Fruit fly (Drosophila melanogaster): ENCODE data around the gene JMJD7.

The JMJD7 gene

DNA sequence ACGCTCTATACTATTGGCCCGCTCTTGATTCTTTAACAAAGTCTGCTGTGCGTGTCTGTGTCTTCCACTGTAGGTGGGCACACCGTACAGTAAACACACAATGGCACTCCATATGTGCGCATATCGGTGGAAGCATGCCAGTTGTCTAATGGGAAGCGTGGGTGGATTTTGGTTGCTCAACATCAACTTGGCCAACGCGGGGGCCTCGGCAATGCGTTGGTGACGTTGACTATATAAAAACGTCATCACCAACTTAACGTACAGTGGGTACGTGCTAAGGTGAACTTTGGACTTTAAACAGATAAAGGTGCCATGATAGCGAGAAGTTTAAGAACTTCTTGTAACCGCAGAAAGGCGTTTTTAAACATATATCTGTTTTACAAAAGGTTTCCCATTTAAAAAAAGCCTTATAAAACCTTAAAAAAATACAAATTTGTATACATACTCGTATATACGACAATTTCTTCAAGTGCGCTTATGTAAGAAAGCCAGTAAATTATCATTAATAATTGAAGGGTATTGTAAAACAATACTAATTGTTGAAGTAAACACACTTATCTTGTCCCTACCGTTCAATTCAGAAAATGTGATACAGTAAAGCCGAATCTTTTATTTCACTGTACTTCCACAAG, 29.6 kb upstream of the JMJD7 start (continued):
- TF ChIP-seq CG10654 (GFP tag; optimal IDR thresholded peaks at IDR 0.05): peak; percentile 46
- TF ChIP-seq slp2 (GFP tag; optimal IDR thresholded peaks at IDR 0.05): no peak
- no peak for TF ChIP-seq CG8765 (GFP tag; IDR thresholded peaks at IDR 0.05)
- TF ChIP-seq CG1603 (tag; optimal IDR thresholded peaks at IDR 0.05): no peak
- TF ChIP-seq btn (GFP tag; optimal IDR thresholded peaks at IDR 0.05): no peak
- peak; percentile 31; the same call in 1 of the 3 replicates for TF ChIP-seq CG34422 (GFP tag; IDR thresholded peaks at IDR 0.05)
- TF ChIP-seq CG12942 (GFP tag; optimal IDR thresholded peaks at IDR 0.05): no peak
- TF ChIP-seq ewg (GFP tag; optimal IDR thresholded peaks at IDR 0.05): no peak
- no peak for TF ChIP-seq sens-2 (GFP tag; IDR thresholded peaks at IDR 0.05)
- no peak for TF ChIP-seq nerfin-2 (GFP tag; IDR thresholded peaks at IDR 0.05; ENCODE audit: partially characterized antibody)
- peak; percentile 57 for TF ChIP-seq CG12659 (GFP tag; optimal IDR thresholded peaks at IDR 0.05)
- TF ChIP-seq Ravus (GFP tag; IDR thresholded peaks at IDR 0.05): no peak
- peak; percentile 39 for TF ChIP-seq sisA (GFP tag; IDR thresholded peaks at IDR 0.05)
- no peak for TF ChIP-seq gcm2 (GFP tag; optimal IDR thresholded peaks at IDR 0.05)
- TF ChIP-seq luna (GFP tag; optimal IDR thresholded peaks at IDR 0.05): no peak
- TF ChIP-seq h (optimal IDR thresholded peaks at IDR 0.05): no peak
- TF ChIP-seq onecut (GFP tag; IDR thresholded peaks at IDR 0.05): no peak
- peak; percentile 40 for TF ChIP-seq CG10147 (GFP tag; optimal IDR thresholded peaks at IDR 0.05)
- no peak for TF ChIP-seq H2.0 (GFP tag; IDR thresholded peaks at IDR 0.05)
- no peak for TF ChIP-seq gro (GFP tag; optimal IDR thresholded peaks at IDR 0.05)
- TF ChIP-seq croc (GFP tag; conservative IDR thresholded peaks at IDR 0.05): no peak
- TF ChIP-seq caup (GFP tag; optimal IDR thresholded peaks at IDR 0.05; ENCODE audit: severe bottlenecking): peak; percentile 52
- TF ChIP-seq salm (tag; optimal IDR thresholded peaks at IDR 0.05): no peak
- peak; percentile 78 for TF ChIP-seq lab (GFP tag; optimal IDR thresholded peaks at IDR 0.05)
- TF ChIP-seq CHES-1-like (GFP tag; optimal IDR thresholded peaks at IDR 0.05): no peak
- TF ChIP-seq disco-r (GFP tag; optimal IDR thresholded peaks at IDR 0.05): no peak
- TF ChIP-seq CG3407 (GFP tag; optimal IDR thresholded peaks at IDR 0.05): no peak
- no peak for TF ChIP-seq H15 (GFP tag; IDR thresholded peaks at IDR 0.05)
- no peak for TF ChIP-seq danr (GFP tag; IDR thresholded peaks at IDR 0.05)
- TF ChIP-seq CG7745 (tag; optimal IDR thresholded peaks at IDR 0.05): no peak
- no peak for TF ChIP-seq prd (optimal IDR thresholded peaks at IDR 0.05)
- 0 out of 3 replicates have a peak, but pooled peaks have one; percentile 38 for TF ChIP-seq prd (GFP tag; IDR thresholded peaks at IDR 0.05)
- no peak for TF ChIP-seq Elba2 (GFP tag; optimal IDR thresholded peaks at IDR 0.05)
- peak in 1 of 2 experiments; percentile 23 for TF ChIP-seq Trl (optimal IDR thresholded peaks at IDR 0.05)
- no peak for TF ChIP-seq Trl (GFP tag; optimal IDR thresholded peaks at IDR 0.05)
- no peak for TF ChIP-seq ro (GFP tag; IDR thresholded peaks at IDR 0.05)
- peak; percentile 43 for TF ChIP-seq CG6813 (GFP tag; optimal IDR thresholded peaks at IDR 0.05)
- TF ChIP-seq schlank (tag; optimal IDR thresholded peaks at IDR 0.05): no peak
- TF ChIP-seq lmd (GFP tag; IDR thresholded peaks at IDR 0.05): peak; percentile 65
- peak; percentile 42 for TF ChIP-seq CG11723 (GFP tag; optimal IDR thresholded peaks at IDR 0.05)
- peak; percentile 69 for TF ChIP-seq gem (tag; optimal IDR thresholded peaks at IDR 0.05)
- peak; percentile 37 for TF ChIP-seq CG4424 (GFP tag; optimal IDR thresholded peaks at IDR 0.05)
- 0 out of 3 replicates have a peak, but pooled peaks have one; percentile 9 for TF ChIP-seq CG6175 (GFP tag; IDR thresholded peaks at IDR 0.05)
- no peak for TF ChIP-seq MTF-1 (GFP tag; optimal IDR thresholded peaks at IDR 0.05; ENCODE audit: borderline replicate concordance)
- TF ChIP-seq jumu (GFP tag; optimal IDR thresholded peaks at IDR 0.05): no peak
- TF ChIP-seq CG11456 (GFP tag; IDR thresholded peaks at IDR 0.05): no peak
- no peak for TF ChIP-seq slou (GFP tag; optimal IDR thresholded peaks at IDR 0.05)
- TF ChIP-seq dmrt99B (tag; optimal IDR thresholded peaks at IDR 0.05): peak; percentile 72
- peak; percentile 57 for TF ChIP-seq Nf-YC (tag; optimal IDR thresholded peaks at IDR 0.05)
- TF ChIP-seq eyg (GFP tag; optimal IDR thresholded peaks at IDR 0.05): no peak
- no peak for TF ChIP-seq CG3065 (GFP tag; optimal IDR thresholded peaks at IDR 0.05)
- TF ChIP-seq CG6254 (GFP tag; optimal IDR thresholded peaks at IDR 0.05): peak; percentile 17

Data from whole organism, embryonic.